Fruit fly (Drosophila melanogaster): ENCODE measurements around the gene galla-2.

Gene galla-2

DNA sequence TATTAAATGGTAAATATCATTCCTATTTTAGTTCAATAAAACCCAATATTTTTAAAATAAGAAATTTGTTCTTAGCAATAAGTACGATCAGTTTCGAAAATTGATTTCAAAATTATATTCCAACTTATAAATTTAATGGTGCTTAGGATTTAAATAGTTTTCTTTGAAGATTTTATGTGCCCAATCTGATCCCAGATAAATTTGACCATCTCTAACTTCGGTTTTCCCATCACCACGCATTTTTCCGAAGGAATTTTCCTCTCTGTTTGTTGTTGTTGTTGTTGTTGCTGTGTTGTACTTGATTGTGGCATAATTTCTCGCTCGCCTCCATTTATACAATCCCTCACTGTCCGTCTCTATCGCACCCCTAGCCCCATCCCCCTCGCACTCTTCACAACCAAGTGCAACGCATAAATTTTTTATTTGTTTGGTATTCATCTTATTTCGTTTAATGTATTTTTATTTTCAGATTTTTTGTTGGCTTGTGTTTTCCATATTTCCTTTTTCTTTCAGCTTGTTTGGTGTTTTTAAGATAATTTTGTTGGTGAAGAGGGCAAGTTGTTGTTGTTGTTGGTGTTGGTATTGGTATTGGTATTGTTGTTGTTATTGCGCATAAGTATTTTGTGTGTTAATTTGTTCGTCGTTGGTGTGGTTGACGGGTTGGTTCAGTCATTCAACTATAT, 32.9 kb upstream of the galla-2 start:
- TF ChIP-seq CG17801 (GFP tag; optimal IDR thresholded peaks at IDR 0.05; ENCODE audit: partially characterized antibody): no peak

DNA sequence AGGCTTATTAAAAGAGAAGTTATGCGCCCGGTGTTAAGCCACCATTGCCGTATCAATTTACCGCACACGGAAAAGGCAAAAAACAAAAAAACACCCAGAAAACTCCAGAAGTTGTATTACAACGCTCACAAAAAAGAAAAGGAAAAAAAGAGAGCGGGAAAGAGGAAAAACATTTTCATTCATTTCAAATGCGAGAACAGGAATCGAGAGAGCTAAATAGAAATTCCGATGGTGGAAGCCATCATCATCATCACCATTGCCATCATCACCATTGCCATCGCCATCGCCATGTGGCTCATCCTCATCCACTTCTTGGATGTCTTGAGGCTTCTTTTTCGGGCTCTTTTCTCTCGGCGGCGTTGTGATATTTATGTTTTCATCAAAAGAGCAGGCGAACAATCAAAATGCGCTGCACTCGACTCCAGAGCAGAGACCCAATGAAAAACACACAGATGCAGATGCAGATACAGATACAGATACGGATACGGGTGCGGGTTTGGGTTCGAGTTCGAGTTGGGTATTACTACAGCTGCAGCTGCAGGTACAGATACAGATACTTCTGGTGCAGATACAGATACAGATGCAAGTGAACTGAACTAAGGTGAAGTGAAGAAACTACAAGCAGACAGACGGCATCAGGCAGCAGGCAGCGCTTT, 31.5 kb upstream of the galla-2 start:
- TF ChIP-seq CG17801 (GFP tag; optimal IDR thresholded peaks at IDR 0.05; ENCODE audit: partially characterized antibody): no peak

DNA sequence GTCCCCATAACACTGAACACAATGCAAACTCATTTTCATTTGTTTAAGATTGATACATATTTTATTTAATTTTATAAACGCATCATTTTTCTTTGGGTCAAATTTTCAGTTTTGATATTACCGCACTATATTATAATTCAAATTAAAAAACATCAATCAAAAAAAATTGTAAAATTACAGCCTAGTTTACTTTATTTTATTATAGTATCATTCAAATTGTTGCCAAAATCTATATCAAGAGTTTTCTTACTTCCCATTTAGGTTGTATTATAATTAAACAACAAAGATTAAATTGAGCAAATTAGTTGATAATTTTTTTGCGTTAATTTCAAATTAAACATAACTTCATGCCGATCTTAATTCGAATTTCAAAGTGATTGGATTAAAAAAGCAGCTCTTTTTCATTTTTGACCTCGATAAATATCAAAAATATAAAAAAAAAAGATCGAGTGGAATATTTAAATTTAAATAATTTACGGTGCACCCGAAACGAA, 30.8 kb upstream of the galla-2 start:
- TF ChIP-seq CG17801 (GFP tag; optimal IDR thresholded peaks at IDR 0.05; ENCODE audit: partially characterized antibody): no peak

DNA sequence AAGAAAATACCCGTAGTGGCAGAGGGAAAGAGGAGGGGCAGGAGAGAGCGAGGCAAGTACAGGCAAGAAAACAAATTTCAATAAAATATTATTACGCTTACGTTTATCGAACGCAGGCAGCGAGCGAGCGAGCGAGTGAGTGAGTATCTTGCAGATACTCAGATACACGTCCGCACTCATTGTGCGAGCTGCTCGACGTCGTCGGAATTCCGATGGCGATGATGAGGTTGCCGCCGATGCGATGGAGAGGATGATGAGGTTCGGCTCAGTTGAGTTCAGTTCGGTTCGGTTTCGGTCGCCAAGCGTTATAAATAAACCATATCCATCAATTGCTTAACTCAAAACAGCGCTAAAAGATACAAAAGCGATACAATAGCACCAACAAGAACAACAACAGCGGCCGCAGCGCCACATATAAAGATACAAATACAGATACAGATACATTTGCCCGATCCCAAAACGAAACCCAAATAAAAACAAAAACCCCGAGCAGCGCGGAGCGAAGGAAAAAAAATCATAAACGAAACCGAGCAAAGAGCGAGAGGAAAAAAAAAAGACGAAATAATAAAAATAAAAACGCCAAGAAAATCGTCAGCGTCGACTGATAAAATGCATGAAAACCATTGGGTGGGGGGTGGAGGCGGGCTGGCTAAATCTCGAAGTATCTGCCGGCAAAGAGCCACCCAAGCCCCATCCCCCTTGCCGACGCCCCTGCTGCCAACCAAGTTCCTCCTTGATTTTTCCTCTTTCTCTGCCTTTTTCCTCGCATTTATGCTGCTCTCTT, 30.2 kb upstream of the galla-2 start:
- peak; percentile 82 for TF ChIP-seq CG17801 (GFP tag; optimal IDR thresholded peaks at IDR 0.05; ENCODE audit: partially characterized antibody)

DNA sequence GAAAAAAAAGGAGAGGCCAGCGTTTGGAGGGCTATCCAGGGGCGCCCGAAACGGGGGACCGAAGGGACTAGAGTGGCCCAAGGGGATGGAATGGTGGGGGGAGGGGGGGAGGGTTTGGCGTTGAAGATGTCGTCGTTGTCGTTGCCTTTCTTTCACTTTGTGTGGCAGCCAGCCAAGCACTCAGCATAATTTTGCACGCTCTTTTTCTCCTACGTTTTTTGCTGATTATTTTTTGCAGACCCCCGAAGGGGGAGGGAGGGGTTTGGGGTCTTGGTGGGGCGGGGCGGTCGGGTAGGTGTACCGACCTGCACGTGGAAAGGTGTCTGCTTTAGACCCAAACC, 29.6 kb upstream of the galla-2 start:
- TF ChIP-seq CG17801 (GFP tag; optimal IDR thresholded peaks at IDR 0.05; ENCODE audit: partially characterized antibody): no peak

DNA sequence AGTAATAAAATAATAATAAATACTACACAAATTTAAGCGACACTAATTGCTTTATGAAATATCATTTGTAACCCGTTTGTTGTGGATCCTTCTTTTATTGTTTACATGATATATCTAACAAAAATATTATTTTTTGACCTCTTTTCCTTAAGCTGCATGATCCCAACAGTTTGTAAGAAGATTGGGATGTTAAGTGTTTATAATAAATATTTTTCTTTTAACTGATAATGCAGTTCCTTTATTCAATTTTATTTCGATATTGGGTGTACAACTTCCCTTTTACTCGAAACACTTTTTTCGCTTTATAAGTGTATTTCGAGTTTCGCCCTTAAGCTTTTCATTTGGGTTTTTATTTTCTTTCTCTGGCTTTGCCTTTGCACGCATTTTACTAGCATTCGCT, 29.1 kb upstream of the galla-2 start:
- TF ChIP-seq CG17801 (GFP tag; optimal IDR thresholded peaks at IDR 0.05; ENCODE audit: partially characterized antibody): no peak

DNA sequence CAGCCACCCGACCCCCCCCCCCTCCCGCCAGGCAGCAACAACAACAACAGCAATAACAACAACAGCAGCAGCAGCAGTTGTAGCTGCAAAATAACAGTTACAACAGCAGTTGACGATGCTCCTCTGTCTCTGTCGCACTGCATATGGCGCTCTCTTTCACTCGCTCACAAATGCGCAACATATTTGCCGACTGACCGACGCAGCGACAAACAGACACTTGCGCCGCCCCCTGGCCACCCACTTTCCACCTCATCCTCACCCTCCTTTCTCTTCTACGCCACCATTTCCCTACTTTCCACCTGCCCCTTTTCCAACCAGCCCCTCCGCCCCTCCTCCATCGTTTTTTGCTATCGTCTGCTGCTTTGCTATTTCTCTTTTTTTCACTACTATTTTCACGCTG, 28.7 kb upstream of the galla-2 start:
- TF ChIP-seq CG17801 (GFP tag; optimal IDR thresholded peaks at IDR 0.05; ENCODE audit: partially characterized antibody): no peak

DNA sequence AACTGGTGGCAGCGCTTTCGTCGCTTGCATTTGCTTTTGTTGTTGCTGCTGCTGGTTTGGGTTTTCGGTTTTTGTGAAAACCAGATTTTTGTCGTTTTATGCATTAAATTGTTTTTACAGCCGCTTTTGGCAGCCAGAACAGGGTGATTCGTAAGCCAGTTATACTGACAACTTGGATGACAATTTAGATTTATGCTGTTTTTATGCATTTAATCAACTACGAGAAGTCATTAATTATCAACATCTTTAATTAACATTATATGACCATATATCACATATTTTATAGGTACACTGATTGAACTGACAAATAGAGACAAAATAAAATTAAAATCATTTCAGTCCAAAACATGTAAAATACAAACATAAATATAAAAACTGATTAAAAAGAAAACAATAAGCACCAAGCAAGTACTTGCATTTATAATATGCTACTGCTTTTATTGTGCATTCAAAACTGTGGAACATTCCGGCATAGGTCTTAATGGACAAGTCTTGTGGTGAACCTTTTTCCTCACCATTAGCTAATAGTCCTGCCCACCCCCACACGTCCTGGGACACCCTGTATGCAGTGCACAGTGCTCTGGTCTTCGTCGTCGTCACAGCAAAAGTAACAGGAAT, 27.8 kb upstream of the galla-2 start:
- TF ChIP-seq CG17801 (GFP tag; optimal IDR thresholded peaks at IDR 0.05; ENCODE audit: partially characterized antibody): no peak

DNA sequence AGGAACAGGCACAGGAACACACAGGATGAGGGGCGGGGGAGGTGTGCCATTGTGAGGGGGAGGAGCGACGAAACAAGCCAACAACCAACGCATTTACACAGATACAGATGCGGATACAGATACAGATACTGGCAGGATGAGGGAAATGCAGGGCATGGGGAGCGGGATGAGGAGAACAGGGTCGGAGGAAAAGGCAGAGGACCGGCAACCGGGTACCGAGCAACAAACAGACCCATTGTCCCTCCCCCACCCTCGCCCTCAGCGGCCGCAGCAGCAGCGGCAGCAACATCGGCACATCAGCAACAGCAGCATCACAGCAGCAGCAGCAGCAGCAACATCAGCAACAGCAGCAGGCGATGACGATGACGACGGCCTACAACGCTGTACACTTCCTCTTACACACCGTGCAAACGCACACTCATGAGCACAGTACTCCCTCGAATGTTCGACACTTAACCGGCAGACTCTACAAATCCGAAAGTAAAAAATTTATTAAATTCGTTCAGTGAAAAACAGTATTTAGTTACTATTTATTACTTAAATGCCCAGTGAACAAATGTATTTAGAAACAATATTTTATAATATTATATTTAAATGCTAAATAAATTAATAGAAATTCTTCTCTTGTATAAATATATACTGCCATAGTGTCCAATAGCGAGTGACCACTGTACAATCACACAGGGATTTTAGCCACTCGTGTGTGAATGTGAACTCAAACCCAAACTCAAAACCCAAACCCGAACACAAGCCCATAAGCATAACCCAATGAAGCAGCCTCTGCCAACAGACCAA, 27.1 kb upstream of the galla-2 start:
- TF ChIP-seq CG17801 (GFP tag; optimal IDR thresholded peaks at IDR 0.05; ENCODE audit: partially characterized antibody): no peak

DNA sequence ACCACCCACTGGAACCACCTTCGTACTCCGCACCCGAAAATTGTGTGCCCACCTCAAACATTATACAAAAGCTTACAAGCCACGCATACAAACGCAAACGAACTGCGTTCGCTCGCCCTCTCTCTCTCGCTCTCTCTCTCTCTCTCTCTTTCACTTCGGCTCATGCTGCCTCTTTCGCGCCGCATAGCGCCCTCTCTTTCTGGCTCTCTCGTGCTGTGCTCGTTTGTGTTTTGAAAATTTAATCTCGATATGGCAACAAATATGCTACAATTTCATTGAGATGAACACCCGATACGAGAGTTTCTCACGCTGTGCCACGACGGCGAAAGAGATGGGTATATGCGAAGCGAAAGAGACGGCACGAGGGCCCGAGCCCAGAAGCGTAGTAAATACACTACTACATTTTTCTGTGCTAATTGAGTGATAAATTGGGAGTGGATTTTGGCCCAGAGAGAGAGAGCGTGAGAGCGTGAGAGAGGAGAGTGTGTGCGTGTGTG, 26.1 kb upstream of the galla-2 start:
- no peak for TF ChIP-seq CG17801 (GFP tag; optimal IDR thresholded peaks at IDR 0.05; ENCODE audit: partially characterized antibody)

DNA sequence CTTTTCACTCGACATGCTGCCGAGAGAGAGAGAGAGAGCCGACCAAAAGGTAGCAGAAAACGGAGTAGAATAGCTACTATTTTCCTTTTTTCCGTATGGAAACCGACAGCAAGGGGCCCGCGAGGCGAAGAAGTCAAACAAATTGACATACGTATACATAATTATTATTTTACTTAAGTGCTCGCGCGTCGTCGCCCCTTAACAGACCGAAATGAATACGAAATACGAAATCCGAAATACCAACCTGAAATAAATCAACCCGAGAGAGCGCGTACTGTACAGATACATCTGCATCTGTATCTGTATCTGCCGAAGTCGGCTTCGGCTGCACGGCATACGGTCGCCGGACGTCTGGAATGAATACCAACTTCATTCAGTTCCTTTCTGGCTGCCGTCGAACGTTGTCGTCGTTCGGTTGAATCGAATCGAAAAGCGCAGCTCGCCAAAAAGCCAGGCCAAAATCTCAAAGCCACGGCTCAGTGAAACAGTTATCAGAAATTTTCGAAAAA, 25.1 kb upstream of the galla-2 start:
- peak; percentile 44 for TF ChIP-seq CG17801 (GFP tag; optimal IDR thresholded peaks at IDR 0.05; ENCODE audit: partially characterized antibody)

DNA sequence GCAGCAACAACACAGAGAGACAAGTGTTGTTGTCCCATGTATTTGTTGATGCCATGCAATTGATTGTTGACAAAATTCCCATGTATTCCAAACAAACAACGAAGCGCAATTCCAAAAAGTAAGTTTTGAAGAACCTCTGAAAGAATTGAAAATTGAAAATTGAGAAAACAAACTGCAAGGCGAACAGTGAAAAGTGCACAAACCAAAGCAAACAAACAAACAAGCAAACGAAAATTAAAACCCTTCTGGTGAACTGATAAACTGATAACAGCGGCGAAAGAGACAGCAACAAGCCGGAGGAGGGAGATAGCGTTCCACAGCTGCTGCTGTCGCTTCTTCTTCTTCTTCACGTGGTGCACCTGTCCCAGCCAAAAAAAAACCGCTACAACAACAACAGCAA, 24.1 kb upstream of the galla-2 start:
- TF ChIP-seq CG17801 (GFP tag; optimal IDR thresholded peaks at IDR 0.05; ENCODE audit: partially characterized antibody): no peak

DNA sequence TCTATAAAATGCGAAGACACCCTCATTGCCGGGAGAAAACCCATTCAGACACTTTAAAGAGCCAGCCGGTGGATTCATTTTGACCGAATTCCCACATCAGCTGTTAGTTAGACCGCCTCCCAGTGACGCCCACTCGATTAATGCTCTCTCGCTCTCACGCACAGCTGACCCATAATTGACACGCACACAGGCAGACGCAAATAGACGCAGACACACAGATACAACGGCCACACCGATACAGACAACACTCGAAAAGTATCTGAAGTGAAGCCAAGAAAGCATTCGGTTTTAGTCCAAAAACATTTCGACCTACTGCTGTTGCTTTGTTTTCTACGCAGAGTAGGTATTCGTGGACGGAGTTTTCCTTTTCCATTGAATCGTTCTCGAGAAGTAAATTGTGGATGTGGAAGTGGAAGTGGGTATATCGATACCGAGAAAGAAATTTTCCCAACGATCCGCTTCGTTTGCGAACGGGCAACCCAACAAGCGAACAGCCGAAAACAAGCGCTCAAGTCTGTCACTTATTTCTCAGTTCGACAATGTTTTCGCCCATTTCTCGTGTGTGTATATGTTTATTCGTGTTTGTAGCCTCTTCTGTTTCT, 22.5 kb upstream of the galla-2 start:
- no peak for TF ChIP-seq CG17801 (GFP tag; optimal IDR thresholded peaks at IDR 0.05; ENCODE audit: partially characterized antibody)
